Worm (Caenorhabditis elegans): ENCODE data around the gene sec-3.

DNA sequence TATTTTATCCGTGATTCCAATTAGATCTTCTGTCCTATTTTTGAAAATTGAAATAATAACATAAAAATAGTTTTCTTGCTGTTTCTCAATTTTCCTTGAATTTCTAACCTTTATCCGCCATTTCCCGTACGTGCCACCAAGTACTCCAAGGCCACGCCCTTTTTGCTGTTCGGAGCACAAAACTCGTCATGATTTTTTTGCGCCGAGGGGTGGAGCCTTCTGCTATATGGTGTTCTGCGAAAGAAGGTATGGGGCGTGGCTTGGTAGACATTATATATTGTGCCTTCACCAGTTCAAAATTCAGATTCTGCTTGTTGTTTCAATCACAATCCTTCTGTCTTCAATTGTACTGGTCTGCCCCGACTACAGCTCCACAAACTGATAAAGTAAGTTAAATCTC is 45.6 kb upstream of the sec-3 start, which contains the start of gene C15C7.4:
- TF ChIP-seq sea-1 (GFP tag; conservative IDR thresholded peaks at IDR 0.05), result no peak
- no peak for TF ChIP-seq hmbx-1 (tag; optimal IDR thresholded peaks at IDR 0.05)
- no peak for TF ChIP-seq ceh-13 (GFP tag; optimal IDR thresholded peaks at IDR 0.05)
- TF ChIP-seq ama-1 (optimal IDR thresholded peaks at IDR 0.05), result no peak
- TF ChIP-seq tbx-37 (GFP tag; conservative IDR thresholded peaks at IDR 0.05), result no peak
- no peak for TF ChIP-seq hmg-4 (GFP tag; optimal IDR thresholded peaks at IDR 0.05)
